Fruit fly (Drosophila melanogaster): ENCODE results near the gene GstD7.

GstD7 gene

DNA sequence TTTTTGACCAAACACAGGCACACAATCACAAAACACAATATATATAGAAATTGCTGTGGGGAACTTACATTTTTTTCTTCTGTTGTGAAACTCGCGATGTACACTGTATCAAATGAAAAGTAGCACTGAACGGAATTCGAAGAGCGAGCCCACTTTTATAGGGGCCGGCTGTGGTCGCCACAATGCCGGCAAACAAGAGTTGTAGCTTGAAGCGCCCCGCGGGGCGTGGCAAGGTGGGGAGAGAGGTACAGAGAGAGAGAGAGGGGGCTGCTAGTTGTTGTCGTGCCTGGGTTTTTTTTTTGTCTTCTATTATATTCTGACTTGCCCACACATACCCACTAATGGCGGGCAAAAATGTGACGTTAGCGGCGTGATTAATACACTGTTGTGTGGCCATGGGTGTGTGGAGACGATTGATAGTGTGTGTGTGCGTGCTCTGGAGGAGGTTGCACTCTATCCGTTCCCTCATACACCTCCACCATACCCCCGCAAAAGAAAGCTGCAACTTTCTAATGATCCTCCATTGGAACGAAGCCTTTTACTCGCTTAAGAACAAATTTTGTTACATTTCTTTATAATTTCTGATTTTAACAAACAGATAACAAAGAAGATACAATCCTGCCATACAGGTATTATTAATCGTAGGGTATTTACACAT, 9.0 kb upstream of the GstD7 start, which contains the start of gene GstD1:
Gene GstD1 (minus strand): TSS at position 134 of the 658 bp plus-strand sequence.
- peak; percentile 74 for TF ChIP-seq CG17801 (GFP tag; optimal IDR thresholded peaks at IDR 0.05; ENCODE audit: partially characterized antibody)

DNA sequence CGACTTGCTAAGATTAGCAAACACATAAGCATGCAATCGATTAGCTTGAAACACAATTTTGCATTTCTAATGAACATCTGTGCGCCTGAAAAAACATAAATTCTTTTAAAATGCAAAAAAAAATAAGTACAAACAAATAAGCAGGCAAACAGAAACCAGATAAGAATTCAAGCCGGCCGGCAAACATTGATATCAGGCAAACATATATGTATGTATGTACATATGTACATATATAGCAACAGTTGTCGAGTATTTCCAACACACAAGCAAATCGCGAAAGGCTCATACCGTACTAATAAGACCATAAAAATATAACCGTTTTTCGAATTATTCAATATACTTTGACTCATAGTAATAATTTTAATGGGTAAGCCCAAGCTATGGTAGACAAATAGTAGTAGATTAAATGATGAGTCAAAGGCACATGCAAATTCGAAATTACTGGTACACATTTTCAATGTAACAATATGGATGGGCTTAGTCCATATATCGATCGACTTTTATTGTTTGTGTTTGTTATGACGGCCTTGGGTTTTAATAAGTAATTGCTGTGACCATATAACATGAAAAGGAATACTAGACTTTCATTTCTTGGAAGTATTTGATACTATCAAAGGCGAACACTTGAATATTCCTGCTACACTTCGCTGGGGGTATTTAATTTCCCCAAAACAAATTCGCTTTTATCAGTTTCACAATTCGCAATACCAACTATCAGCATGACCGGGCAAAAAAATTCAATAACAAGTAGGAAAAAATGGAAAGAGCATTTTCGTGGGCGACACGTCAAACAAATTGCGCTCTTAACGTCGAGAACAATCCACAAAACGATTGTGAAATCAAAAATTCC, 8.3 kb upstream of the GstD7 start:
- no peak for TF ChIP-seq CG17801 (GFP tag; optimal IDR thresholded peaks at IDR 0.05; ENCODE audit: partially characterized antibody)

DNA sequence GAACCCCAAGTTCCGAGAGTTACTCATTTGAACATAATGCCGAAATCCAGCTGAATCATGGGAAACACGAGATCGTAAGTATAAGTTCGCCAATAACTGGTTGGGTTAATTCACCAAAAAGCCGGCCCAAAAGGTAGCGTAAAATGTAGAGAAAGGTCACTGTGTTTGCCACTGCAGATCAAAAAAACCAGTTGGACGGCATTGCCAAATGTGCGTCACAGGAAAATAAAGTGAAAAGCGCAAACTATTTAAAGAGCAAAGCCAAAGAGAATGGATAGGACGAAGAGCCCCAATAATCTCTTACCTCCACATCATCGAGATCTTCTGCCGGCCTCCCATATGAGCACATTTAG, 7.7 kb upstream of the GstD7 start:
- TF ChIP-seq CG17801 (GFP tag; optimal IDR thresholded peaks at IDR 0.05; ENCODE audit: partially characterized antibody) = no peak

DNA sequence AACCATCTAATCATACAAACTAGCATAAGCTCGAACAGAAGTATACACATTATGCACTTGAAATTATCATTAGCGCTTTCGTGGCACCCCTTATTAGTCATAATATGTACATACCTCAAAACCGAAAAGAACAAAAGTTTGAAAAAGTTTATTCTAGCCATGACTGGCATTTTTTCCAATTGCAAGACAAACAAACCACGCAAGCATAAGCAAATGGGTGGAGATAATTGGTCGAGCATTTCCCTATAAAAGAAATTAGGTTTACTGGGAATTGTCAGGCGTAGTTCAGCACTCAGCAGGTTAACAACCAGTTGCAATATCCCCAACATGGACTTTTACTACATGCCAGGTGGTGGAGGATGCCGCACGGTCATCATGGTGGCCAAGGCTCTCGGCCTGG, 6.6 kb upstream of the GstD7 start, which contains the start of gene GstD2:
Gene GstD2 (plus strand): TSS at position 301 of the 400 bp plus-strand sequence.
- TF ChIP-seq CG17801 (GFP tag; optimal IDR thresholded peaks at IDR 0.05; ENCODE audit: partially characterized antibody) = peak; percentile 10

DNA sequence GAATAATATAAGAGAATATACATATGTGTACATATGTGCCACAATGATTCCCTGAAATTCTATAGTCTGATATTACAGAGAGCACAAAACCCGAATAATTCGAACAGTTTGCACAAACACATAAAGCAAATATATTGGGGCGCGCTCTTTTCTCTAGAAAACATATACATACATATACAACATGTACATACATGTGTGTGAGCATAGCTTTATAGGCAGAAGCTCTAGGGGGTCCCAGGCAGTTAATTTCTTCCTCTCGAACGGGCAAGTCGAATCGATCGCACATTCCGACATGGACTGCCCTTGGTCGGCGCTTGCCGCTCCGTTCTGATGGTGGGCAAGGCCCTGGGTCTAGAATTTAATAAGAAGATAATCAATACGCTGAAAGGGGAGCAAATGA, 5.5 kb upstream of the GstD7 start, which contains the start of gene GstD3:
Gene GstD3 (plus strand): TSS at position 269 of the 400 bp plus-strand sequence.
- TF ChIP-seq CG17801 (GFP tag; optimal IDR thresholded peaks at IDR 0.05; ENCODE audit: partially characterized antibody) = no peak

DNA sequence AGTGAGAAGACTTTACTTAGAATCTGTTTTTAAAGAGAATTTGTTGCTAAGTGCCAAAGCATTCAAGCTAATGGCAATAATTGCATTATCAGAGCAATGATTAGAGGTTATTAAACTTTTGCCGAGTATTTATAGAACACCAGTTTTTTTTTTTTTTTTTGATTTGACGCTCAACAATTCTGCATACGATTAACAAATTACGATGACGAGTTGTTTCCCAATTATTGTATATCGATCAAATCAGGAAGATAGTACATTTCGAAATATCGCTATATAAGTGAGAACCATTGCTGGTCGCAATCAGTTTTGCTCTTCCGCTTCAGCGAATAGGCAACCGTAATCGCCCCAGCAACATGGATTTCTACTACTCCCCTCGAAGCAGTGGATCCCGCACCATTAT, 4.5 kb upstream of the GstD7 start, which contains the start of gene GstD4:
Gene GstD4 (plus strand): TSS at position 301 of the 400 bp plus-strand sequence.
- no peak for TF ChIP-seq CG17801 (GFP tag; optimal IDR thresholded peaks at IDR 0.05; ENCODE audit: partially characterized antibody)

DNA sequence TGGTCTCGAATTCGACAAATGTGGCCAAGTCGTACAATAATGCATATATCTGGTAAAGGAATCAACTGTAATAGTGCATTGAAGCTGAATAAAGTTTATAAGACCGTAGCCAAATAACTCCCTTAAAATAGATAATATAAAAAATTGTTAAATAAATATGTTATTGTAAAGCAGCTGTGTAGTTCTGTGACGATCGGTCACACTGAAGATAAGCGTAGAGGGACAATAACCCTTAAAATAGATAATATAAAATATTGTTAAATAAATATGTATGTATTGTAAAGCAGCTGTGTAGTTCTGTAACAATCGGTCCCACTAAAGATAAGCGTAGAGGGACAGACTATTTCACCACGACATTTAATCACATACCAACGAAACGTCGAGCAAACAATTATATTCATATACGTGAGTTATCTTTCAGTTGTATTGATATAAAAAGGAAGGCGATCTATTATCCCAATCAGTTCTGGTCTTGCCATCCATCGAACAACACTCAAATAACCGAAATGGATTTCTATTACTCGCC, 3.0 kb upstream of the GstD7 start, which contains the start of gene GstD5:
Gene GstD5 (plus strand): TSS at position 476 of the 526 bp plus-strand sequence.
- no peak for TF ChIP-seq CG17801 (GFP tag; optimal IDR thresholded peaks at IDR 0.05; ENCODE audit: partially characterized antibody)

DNA sequence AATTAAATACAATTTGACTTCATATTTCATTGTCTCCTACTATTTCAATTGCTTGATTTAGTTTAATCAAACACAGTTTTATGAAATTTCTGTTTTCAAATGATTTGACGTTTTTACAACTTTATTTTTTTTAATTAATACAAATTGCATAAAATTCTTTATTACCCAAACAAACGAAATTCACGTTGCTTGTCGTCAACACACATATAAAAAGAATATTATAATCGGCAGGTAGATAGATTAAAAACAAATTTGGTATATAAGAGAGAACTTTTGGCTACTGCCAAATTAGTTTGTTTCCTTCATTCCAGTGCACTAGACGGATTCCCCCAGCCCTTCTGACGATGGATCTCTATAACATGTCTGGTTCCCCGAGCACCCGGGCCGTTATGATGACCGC, 1.5 kb upstream of the GstD7 start, which contains the start of gene GstD6:
Gene GstD6 (plus strand): TSS at position 301 of the 400 bp plus-strand sequence.
- TF ChIP-seq CG17801 (GFP tag; optimal IDR thresholded peaks at IDR 0.05; ENCODE audit: partially characterized antibody) = no peak

DNA sequence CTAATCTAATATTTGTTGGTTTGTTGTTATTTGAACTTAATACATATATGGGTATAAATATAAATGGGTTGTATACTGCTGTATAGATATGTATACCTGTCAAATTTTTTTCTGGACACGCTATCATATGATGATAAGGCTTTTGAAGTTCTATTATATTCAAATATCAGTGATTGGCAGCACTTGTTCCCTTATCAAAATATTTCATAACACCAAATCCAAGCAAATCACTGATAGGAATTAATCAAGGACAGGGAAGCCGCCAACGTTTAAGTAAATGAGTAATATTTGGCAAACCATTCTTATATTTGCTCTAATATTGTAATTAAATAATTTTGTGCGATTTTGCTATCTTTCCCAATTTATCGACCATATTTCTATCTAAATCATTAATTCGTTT, 949 bp downstream of the GstD7 start:
- no peak for TF ChIP-seq CG17801 (GFP tag; optimal IDR thresholded peaks at IDR 0.05; ENCODE audit: partially characterized antibody)

DNA sequence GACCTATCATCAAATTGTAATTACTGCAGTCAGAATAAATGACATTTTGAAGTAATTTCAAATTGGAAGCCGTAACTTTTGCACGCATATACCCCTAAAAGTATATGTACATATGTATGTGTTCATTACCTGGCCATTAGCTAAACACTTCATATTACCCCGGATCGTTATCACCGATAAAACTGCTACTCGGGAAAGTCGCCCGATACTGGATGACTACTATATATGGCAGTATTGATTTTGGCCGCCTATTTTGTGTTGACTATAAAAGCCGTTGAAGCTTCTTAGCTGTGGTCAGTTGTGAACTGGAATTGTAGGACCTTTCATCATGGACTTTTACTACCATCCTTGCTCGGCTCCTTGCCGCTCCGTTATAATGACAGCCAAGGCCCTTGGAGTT, 1.4 kb downstream of the GstD7 start, which contains the start of gene GstD8:
Gene GstD8 (plus strand): TSS at position 301 of the 400 bp plus-strand sequence.
- TF ChIP-seq CG17801 (GFP tag; optimal IDR thresholded peaks at IDR 0.05; ENCODE audit: partially characterized antibody) = no peak

DNA sequence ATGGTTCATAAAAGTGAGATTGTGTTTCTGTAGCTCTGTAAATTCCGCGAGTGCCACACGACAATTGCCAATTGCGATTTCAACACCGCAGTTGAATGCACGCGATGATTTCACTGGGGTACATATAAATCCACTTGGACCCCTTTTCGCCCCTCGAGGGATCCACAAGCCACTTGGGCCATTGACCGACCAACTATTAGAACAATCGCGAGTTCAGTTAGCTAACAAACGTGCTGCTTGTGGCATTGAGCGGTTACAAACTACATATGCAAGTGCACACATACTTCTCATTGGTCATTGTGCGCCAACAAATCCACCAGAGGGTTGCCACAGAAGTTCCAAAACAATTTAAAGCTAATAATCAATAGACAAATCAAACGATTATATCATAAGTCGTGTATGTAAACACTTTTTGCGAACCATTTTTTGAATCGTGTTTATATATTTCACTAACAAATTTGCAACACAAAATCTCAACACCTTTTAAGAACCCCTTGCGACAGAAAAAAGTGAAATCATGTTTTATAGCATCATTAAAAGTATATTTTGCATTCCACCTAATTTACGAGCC, 2.9 kb downstream of the GstD7 start:
- no peak for TF ChIP-seq CG17801 (GFP tag; optimal IDR thresholded peaks at IDR 0.05; ENCODE audit: partially characterized antibody)

DNA sequence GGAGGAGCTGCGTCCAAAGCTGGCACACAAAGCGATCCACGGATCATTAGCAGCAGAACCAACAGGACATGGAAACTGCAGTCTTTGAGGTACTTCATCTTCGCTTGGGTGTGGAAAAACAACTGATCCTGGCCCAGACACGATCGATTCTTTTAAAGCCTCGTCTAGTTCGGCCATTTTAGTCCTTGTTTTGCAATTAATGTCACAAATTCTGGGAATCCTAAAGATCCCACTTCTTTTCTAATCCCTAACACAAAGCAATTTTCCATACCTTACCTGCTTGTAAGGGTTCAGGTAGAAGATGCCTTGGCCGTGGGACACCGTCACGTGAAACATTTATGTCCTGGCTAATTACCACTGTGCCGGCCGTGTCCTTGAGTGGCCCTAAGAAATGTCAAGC, 4.3 kb downstream of the GstD7 start, which contains the start of gene CG10035:
Gene CG10035 (minus strand): TSS at position 129 of the 400 bp plus-strand sequence.
- TF ChIP-seq CG17801 (GFP tag; optimal IDR thresholded peaks at IDR 0.05; ENCODE audit: partially characterized antibody) = no peak

DNA sequence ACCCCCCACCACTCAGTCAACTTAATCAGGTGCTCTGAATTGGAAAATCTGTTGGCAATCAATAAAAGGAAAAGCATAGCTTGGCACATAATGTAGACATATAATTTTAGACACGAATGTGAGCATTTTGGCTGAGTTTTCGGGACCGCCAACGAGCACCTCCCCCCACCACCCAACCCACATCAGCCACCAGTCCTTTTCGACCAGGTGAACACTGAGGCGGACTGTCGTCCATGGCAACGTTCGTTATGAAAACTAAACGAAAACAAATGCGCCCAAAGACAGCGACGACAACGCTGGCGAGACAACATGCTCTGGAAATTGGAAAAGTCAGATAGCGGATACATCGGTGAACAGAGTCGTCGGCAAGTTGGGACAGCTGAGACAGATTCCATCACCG, 4.7 kb downstream of the GstD7 start, which contains the start of gene GstD11:
Gene GstD11 (plus strand): TSS at position 301 of the 400 bp plus-strand sequence.
- TF ChIP-seq CG17801 (GFP tag; optimal IDR thresholded peaks at IDR 0.05; ENCODE audit: partially characterized antibody) = no peak

DNA sequence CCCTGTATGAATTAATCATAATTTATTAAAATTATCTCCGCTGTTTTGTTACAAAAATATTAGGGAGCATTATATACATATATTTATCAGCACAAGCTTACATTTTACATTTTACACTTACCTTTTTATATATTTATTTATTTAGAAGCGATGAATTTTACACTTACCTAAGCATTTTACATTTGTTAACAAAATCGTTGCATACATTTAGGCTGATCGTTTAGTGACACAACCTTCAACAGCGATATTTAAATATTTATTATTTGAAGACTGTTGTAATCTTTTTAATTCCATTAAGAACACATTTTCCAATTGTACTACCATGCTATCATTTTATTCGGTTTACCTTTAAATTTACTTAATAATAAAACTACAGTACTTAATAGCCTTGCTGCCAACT, 5.5 kb downstream of the GstD7 start:
- TF ChIP-seq CG17801 (GFP tag; optimal IDR thresholded peaks at IDR 0.05; ENCODE audit: partially characterized antibody) = no peak

DNA sequence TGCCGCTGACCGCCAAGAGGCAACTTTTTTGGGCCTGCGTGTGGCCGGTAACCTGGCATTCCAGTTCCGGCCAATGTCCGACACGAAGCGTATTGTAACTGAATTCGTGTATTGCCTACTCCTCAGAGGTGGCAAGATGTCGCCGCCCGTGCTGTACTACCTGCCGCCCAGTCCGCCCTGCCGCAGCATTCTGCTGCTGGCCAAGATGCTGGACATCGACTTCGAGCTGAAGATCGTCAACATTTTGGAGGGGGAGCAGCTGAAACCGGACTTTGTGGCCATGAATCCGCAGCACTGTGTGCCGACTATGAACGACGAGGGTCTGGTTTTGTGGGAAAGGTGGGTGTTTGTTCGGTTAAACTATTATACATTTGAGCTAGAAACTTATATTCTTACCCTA, 6.0 kb downstream of the GstD7 start:
- no peak for TF ChIP-seq CG17801 (GFP tag; optimal IDR thresholded peaks at IDR 0.05; ENCODE audit: partially characterized antibody)
